Worm (Caenorhabditis elegans) whole organism, mixed stage, embryonic: ENCODE measurements around the gene ZK105.11.

Source experiments
- M03D4.4 ChIP-seq: sonication (generic microtip); optimal IDR thresholded peaks from 2 replicates; lab custom pipeline; 2017; ENCODE audit warnings: mild to moderate bottlenecking, missing genetic modification characterization, missing compliant biosample characterization
- bed-3 ChIP-seq: fragments of 200-800 bp; sonication (Bioruptor generic); optimal IDR thresholded peaks from 3 replicates; lab custom pipeline; 2018; ENCODE audit warnings: mild to moderate bottlenecking, missing genetic modification characterization, moderate library complexity, missing compliant biosample characterization
- blmp-1 ChIP-seq: fragments of 150-350 bp; optimal IDR thresholded peaks from 2 replicates; lab custom pipeline; 2014; ENCODE audit warnings: missing biosample characterization, missing genetic modification characterization
- ceh-39 ChIP-seq: fragments of 150-350 bp; optimal IDR thresholded peaks from 2 replicates; lab custom pipeline; 2014; ENCODE audit warnings: missing biosample characterization, missing genetic modification characterization
- ceh-43 ChIP-seq: fragments of 200-800 bp; sonication (Bioruptor generic); optimal IDR thresholded peaks from 2 replicates; lab custom pipeline; 2018; ENCODE audit warnings: mild to moderate bottlenecking, missing genetic modification characterization, moderate library complexity, missing compliant biosample characterization
- ceh-83 ChIP-seq: fragments of 200-800 bp; sonication (Bioruptor generic); optimal IDR thresholded peaks from 2 replicates; lab custom pipeline; 2018; ENCODE audit warnings: mild to moderate bottlenecking, missing genetic modification characterization, missing compliant biosample characterization
- cnd-1 ChIP-seq: fragments of 200-800 bp; sonication (Bioruptor generic); optimal IDR thresholded peaks from 2 replicates; lab custom pipeline; 2018; ENCODE audit warnings: mild to moderate bottlenecking, missing genetic modification characterization, missing compliant biosample characterization
- drap-1 ChIP-seq: fragments of 200-800 bp; sonication (Bioruptor generic); optimal IDR thresholded peaks from 3 replicates; lab custom pipeline; 2018; ENCODE audit warnings: mild to moderate bottlenecking, missing genetic modification characterization, missing compliant biosample characterization
- elt-1 ChIP-seq: sonication (generic microtip); optimal IDR thresholded peaks from 2 replicates; lab custom pipeline; 2017; ENCODE audit warnings: missing genetic modification characterization, mild to moderate bottlenecking, missing compliant biosample characterization, antibody characterized with exemption, moderate library complexity, borderline replicate concordance; ENCODE audit not compliant: insufficient read depth
- elt-3 ChIP-seq: fragments of 150-350 bp; optimal IDR thresholded peaks from 2 replicates; lab custom pipeline; 2014; ENCODE audit warnings: missing biosample characterization, missing genetic modification characterization
- ham-2 ChIP-seq: fragments of 200-800 bp; sonication (Bioruptor generic); optimal IDR thresholded peaks from 2 replicates; lab custom pipeline; 2018; ENCODE audit warnings: mild to moderate bottlenecking, missing genetic modification characterization, missing compliant biosample characterization
- lin-13 ChIP-seq: fragments of 150-350 bp; optimal IDR thresholded peaks from 2 replicates; lab custom pipeline; 2014; ENCODE audit warnings: missing biosample characterization, missing genetic modification characterization
- lin-32 ChIP-seq: fragments of 200-800 bp; sonication (Bioruptor generic); optimal IDR thresholded peaks from 2 replicates; lab custom pipeline; 2018; ENCODE audit warnings: mild to moderate bottlenecking, missing genetic modification characterization, missing compliant biosample characterization
- lsy-2 ChIP-seq: fragments of 150-350 bp; optimal IDR thresholded peaks from 2 replicates; lab custom pipeline; 2014; ENCODE audit warnings: missing biosample characterization, missing genetic modification characterization
- mab-5 ChIP-seq: fragments of 150-350 bp; optimal IDR thresholded peaks from 2 replicates; lab custom pipeline; 2014; ENCODE audit warnings: missing biosample characterization, missing genetic modification characterization
- mls-2 ChIP-seq: sonication (generic microtip); optimal IDR thresholded peaks from 2 replicates; lab custom pipeline; 2016; ENCODE audit warnings: mild to moderate bottlenecking, missing genetic modification characterization, moderate library complexity, missing compliant biosample characterization
- nhr-2 ChIP-seq: fragments of 150-350 bp; optimal IDR thresholded peaks from 2 replicates; lab custom pipeline; 2014; ENCODE audit warnings: missing biosample characterization, missing genetic modification characterization
- nhr-237 ChIP-seq: fragments of 150-350 bp; optimal IDR thresholded peaks from 2 replicates; lab custom pipeline; 2014; ENCODE audit warnings: missing biosample characterization, missing genetic modification characterization
- nhr-28 ChIP-seq: fragments of 150-350 bp; optimal IDR thresholded peaks from 2 replicates; lab custom pipeline; 2014; ENCODE audit warnings: missing biosample characterization, missing genetic modification characterization
- sem-2 ChIP-seq: fragments of 200-800 bp; sonication (Bioruptor generic); optimal IDR thresholded peaks from 2 replicates; lab custom pipeline; 2018; ENCODE audit warnings: mild to moderate bottlenecking, missing genetic modification characterization, missing compliant biosample characterization
- snpc-4 ChIP-seq: fragments of 150-350 bp; optimal IDR thresholded peaks from 2 replicates; lab custom pipeline; 2014; ENCODE audit warnings: missing biosample characterization, missing genetic modification characterization
- sptf-1 ChIP-seq: sonication (generic microtip); optimal IDR thresholded peaks from 2 replicates; lab custom pipeline; 2017; ENCODE audit warnings: mild to moderate bottlenecking, missing genetic modification characterization, moderate library complexity, missing compliant biosample characterization
- tbx-8 ChIP-seq: fragments of 200-800 bp; sonication (Bioruptor generic); optimal IDR thresholded peaks from 2 replicates; lab custom pipeline; 2018; ENCODE audit warnings: mild to moderate bottlenecking, missing genetic modification characterization, moderate library complexity, missing compliant biosample characterization
- unc-120 ChIP-seq: sonication (generic microtip); optimal IDR thresholded peaks from 2 replicates; lab custom pipeline; 2017; ENCODE audit warnings: missing genetic modification characterization, missing compliant biosample characterization; ENCODE audit not compliant: poor library complexity, severe bottlenecking
- unc-39 ChIP-seq: fragments of 150-350 bp; optimal IDR thresholded peaks from 2 replicates; lab custom pipeline; 2014; ENCODE audit warnings: missing biosample characterization, missing genetic modification characterization
- zip-8 ChIP-seq: fragments of 150-350 bp; optimal IDR thresholded peaks from 2 replicates; lab custom pipeline; 2014; ENCODE audit warnings: missing biosample characterization, missing genetic modification characterization

ZK105.11 gene

DNA sequence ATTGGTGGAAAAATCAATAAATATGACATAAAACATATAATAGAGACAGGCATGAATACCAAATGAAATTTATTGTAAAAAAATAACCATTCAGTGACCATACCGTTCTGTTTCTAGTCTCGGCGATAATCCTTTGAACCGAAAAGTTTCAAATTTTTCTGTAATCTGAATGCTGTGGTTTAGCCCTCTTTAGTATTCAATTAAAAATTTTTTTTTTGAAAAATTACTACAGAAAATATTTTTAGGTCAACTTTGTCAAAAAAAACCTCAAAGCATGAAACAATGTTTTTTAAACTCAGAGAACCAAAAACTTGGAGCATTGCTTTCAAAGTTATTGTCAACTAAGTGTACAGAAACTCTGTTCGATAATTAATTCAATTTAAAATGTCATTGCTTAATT, at the start of gene ZK105.11:
TSS of gene ZK105.11 (minus strand) at position 101 of the 400 bp plus-strand sequence.
- TF ChIP-seq blmp-1 (tag; lab: Kevin White, UChicago) = no peak
- TF ChIP-seq lsy-2 (tag; lab: Kevin White, UChicago) = no peak
- TF ChIP-seq M03D4.4 (tag; lab: Kevin White, UChicago) = no peak
- TF ChIP-seq sptf-1 (tag; lab: Kevin White, UChicago) = no peak
- TF ChIP-seq elt-1 (tag; lab: Kevin White, UChicago) = no peak
- no peak for TF ChIP-seq nhr-2
- TF ChIP-seq, all 35 proteins: peak for 0

DNA sequence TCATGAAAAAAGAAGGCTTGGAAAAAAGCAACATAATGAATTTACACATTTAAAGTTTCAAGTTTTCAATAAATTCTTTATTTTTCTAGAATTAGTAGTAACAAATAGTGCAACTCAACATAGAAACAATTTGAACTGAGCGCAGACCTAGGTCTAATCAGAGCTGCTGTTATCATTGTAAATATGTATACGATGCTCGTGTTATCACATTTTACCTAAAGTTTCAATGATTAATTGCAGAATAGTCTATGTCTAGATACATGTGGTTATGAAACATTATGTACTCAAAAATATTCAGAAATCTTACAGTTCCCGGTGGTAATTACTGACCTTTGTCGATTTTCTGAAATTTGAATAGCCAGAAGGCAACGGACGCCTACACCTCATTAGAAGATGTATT, 47.6 kb upstream of the ZK105.11 start:
- no peak for TF ChIP-seq sem-2 (GFP tag; lab: Kevin White, UChicago)
- TF ChIP-seq ceh-83 = no peak
- no peak for TF ChIP-seq unc-120 (tag; lab: Kevin White, UChicago)
- no peak for TF ChIP-seq zip-8 (tag; lab: Kevin White, UChicago)
- TF ChIP-seq mab-5 = no peak
- no peak for TF ChIP-seq drap-1 (GFP tag; lab: Kevin White, UChicago)
- TF ChIP-seq elt-1 (tag; lab: Kevin White, UChicago) = no peak
- TF ChIP-seq ceh-39 (tag; lab: Kevin White, UChicago) = no peak
- TF ChIP-seq nhr-28 (tag; lab: Kevin White, UChicago) = no peak
- no peak for TF ChIP-seq ham-2
- no peak for TF ChIP-seq blmp-1 (tag; lab: Kevin White, UChicago)
- no peak for TF ChIP-seq elt-3
- TF ChIP-seq snpc-4 (tag; lab: Kevin White, UChicago) = no peak
- TF ChIP-seq lin-32 (GFP tag; lab: Kevin White, UChicago) = no peak

DNA sequence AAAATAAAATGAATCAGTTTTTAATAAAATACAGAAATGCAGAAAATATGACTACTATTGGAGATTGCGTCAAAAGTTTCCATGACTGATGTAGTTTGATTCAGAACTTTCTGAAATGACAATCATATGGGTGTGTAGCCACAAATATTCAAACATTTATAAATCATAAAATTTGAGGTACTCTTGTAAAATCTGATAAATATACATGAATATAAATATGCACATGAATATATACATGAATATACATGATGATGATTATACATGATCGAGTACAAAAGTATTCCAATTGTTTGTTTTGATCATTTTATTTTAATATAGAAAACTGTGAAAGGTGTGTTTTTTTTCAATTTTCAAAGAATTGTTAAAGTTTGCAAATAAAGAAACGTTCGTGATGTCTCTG, 46.1 kb upstream of the ZK105.11 start, which contains the start of gene T05B11.4:
TSS of gene T05B11.4 (minus strand) at position 101 of the 400 bp plus-strand sequence.
- TF ChIP-seq sptf-1 (tag; lab: Kevin White, UChicago) (no peak), tbx-8 (GFP tag; lab: Kevin White, UChicago) (no peak), sem-2 (GFP tag; lab: Kevin White, UChicago) (no peak), elt-3 (no peak), nhr-237 (tag; lab: Kevin White, UChicago) (no peak), unc-120 (tag; lab: Kevin White, UChicago) (no peak), elt-1 (tag; lab: Kevin White, UChicago) (no peak), snpc-4 (tag; lab: Kevin White, UChicago) (no peak)

- TF ChIP-seq unc-39 (tag; lab: Kevin White, UChicago) (no peak), mls-2 (tag; lab: Kevin White, UChicago) (no peak)
Observed at ce11 chrV:7749708-7750107, 41.3 kb upstream of the ZK105.11 start.

- no peak for TF ChIP-seq unc-120 (tag; lab: Kevin White, UChicago)
- no peak for TF ChIP-seq drap-1 (GFP tag; lab: Kevin White, UChicago)
- TF ChIP-seq ceh-43 (GFP tag; lab: Kevin White, UChicago) = no peak
- TF ChIP-seq sem-2 (GFP tag; lab: Kevin White, UChicago) = no peak
- TF ChIP-seq snpc-4 (tag; lab: Kevin White, UChicago) = no peak
- TF ChIP-seq lin-13 = no peak
- no peak for TF ChIP-seq elt-1 (tag; lab: Kevin White, UChicago)
- no peak for TF ChIP-seq cnd-1
- TF ChIP-seq unc-39 (tag; lab: Kevin White, UChicago) = no peak
- TF ChIP-seq sptf-1 (tag; lab: Kevin White, UChicago) = no peak
- TF ChIP-seq bed-3 (GFP tag; lab: Kevin White, UChicago) = no peak
- TF ChIP-seq nhr-237 (tag; lab: Kevin White, UChicago) = no peak
- TF ChIP-seq M03D4.4 (tag; lab: Kevin White, UChicago) = no peak
- no peak for TF ChIP-seq elt-3
- no peak for TF ChIP-seq ceh-39 (tag; lab: Kevin White, UChicago)
- no peak for TF ChIP-seq lin-32 (GFP tag; lab: Kevin White, UChicago)
- TF ChIP-seq zip-8 (tag; lab: Kevin White, UChicago) = no peak
- TF ChIP-seq, all 35 proteins: peak for 0
Observed at ce11 chrV:7747987-7748607, 39.7 kb upstream of the ZK105.11 start.

DNA sequence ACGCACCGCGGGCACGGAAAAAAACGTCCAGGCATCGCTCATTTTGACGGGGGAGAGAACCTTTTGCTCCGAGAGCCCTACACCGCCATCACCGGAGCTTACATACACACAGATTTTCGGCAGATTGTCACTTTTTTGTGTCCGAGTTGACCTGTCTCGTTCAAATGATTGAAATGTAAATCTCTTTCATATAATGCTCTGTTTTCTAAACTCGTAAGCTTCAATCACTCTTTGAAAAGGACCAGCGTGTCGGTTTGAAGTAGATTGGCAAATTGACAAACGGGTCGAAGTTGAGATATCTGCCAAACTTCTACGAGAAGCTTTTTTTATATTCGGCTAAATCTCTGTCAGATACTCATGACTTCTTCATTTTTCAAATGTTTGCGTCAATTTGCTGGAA, 38.7 kb upstream of the ZK105.11 start:
- TF ChIP-seq elt-1 (tag; lab: Kevin White, UChicago) (no peak), snpc-4 (tag; lab: Kevin White, UChicago) (no peak)
